Worm (Caenorhabditis elegans): Measurements from ENCODE around the gene cisd-1.

DNA sequence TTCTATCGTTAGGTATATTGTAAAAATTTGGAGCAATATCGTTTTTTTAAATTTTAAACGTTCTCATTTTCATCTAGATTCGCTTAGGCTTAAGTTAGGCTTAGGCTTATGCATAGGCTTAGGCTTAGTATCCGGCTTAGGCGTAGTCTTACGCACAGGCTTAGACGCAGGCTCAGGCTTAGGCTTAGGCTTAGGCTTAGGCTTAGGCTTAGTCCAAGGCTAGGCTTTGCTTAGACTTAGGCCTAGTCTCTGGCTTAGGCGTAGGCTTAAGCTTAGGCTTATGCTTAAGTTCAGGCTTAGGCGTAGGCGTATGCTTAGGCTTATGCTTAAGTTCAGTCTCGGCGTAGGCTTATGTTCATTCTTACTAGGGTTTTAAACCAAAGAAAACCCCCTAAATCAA lies 34.3 kb upstream of the cisd-1 start:
- no peak for TF ChIP-seq snpc-4 (tag; optimal IDR thresholded peaks at IDR 0.05)
- TF ChIP-seq elt-3 (tag; optimal IDR thresholded peaks at IDR 0.05), result no peak
